Worm (Caenorhabditis elegans) whole organism, midembryonic: Measurements from ENCODE around the gene perm-2.

Source experiments
- T22C8.4 ChIP-seq: fragments of 200-800 bp; sonication (Bioruptor generic); IDR thresholded peaks from 2 replicates; pipeline ENCODE4 v1.3.6; 2022; ENCODE audit warnings: missing genetic modification characterization, missing compliant biosample characterization
- cog-1 ChIP-seq: sonication (generic microtip); optimal IDR thresholded peaks from 2 replicates; lab custom pipeline; 2016; ENCODE audit warnings: missing genetic modification characterization, missing compliant biosample characterization
- flt-1 ChIP-seq: fragments of 200-800 bp; sonication (Bioruptor generic); IDR thresholded peaks from 2 replicates; pipeline ENCODE4 v1.3.6; 2022; ENCODE audit warnings: missing genetic modification characterization, missing compliant biosample characterization
- klf-2 ChIP-seq: fragments of 200-800 bp; sonication (Bioruptor generic); conservative IDR thresholded peaks from 2 replicates; pipeline ENCODE4 v1.3.6; 2022; ENCODE audit warnings: missing genetic modification reagents, missing genetic modification characterization, missing compliant biosample characterization
- ref-1 ChIP-seq: fragments of 200-800 bp; sonication (Bioruptor generic); conservative IDR thresholded peaks from 2 replicates; pipeline ENCODE4 v1.3.6; 2022; ENCODE audit warnings: missing genetic modification reagents, missing genetic modification characterization, missing compliant biosample characterization
- tab-1 ChIP-seq: fragments of 200-800 bp; sonication (Bioruptor generic); IDR thresholded peaks from 2 replicates; pipeline ENCODE4 v1.3.6; 2022; ENCODE audit warnings: missing genetic modification characterization, missing compliant biosample characterization
- ztf-23 ChIP-seq: fragments of 200-800 bp; sonication (Bioruptor generic); IDR thresholded peaks from 2 replicates; pipeline ENCODE4 v1.3.6; 2022; ENCODE audit warnings: missing genetic modification reagents, missing genetic modification characterization, missing compliant biosample characterization
- ztf-29 ChIP-seq: fragments of 200-800 bp; sonication (Bioruptor generic); IDR thresholded peaks from 2 replicates; pipeline ENCODE4 v1.3.6; 2022; ENCODE audit warnings: missing genetic modification reagents, missing genetic modification characterization, missing compliant biosample characterization

DNA sequence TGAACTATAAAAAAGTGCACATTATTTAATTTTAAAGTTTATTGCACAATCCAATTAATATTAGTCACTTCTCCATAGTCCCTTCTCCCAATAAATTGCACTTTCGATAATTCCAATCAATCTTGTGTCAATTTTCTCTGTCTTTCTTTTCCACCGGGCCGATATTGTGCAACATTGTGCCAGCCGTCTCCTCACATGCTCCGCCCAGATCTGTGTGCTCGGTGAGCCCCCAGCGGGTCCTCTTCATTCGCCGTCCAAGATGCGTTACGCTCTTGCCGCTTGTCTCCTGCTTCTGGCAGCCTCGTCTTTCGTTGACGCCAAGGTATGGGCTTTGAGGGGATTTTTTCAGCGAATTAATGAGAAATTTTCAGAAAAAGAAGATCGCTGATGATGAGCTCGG, 19.4 kb upstream of the perm-2 start, which contains the start of gene ost-1:
- TF ChIP-seq klf-2 (GFP tag; lab: Robert Waterston, UW), result no peak
- no peak for TF ChIP-seq T22C8.4
- TF ChIP-seq flt-1 (GFP tag; lab: Robert Waterston, UW), result no peak
- no peak for TF ChIP-seq ref-1 (GFP tag; lab: Robert Waterston, UW)
- no peak for TF ChIP-seq tab-1 (GFP tag; lab: Robert Waterston, UW)
- TF ChIP-seq cog-1 (tag; lab: Kevin White, UChicago), result no peak
- TF ChIP-seq ztf-29 (GFP tag; lab: Robert Waterston, UW), result no peak
- TF ChIP-seq ztf-23 (GFP tag; lab: Robert Waterston, UW), result no peak
